In genomic region chrII:9716417-9717039, ce11 we compare ENCODE assay signal across 4 worm cellular contexts.
A peak's percentile ranks its signal among the peaks of the same experiment; 100 is the strongest.
TF ChIP-seq lines count a peak whose summit lies in the region.

TSS of gene wee-1.3 (minus strand) at chrII:9716467.

TF ChIP-seq in whole organism, L2 larva, 48 proteins besides CTCF, POLR2A, EP300 and RAD21 (continued from another document):
- TF ChIP-seq peb-1 (tag; optimal IDR thresholded peaks at IDR 0.05; lab: Kevin White, UChicago), result no peak
- TF ChIP-seq alr-1 (tag; optimal IDR thresholded peaks at IDR 0.05; lab: Kevin White, UChicago), result no peak
- no peak for TF ChIP-seq mbf-1 (tag; optimal IDR thresholded peaks at IDR 0.05; lab: Kevin White, UChicago)
- no peak for TF ChIP-seq elt-1 (tag; optimal IDR thresholded peaks at IDR 0.05; lab: Kevin White, UChicago)
- TF ChIP-seq lsy-2 (tag; optimal IDR thresholded peaks at IDR 0.05; lab: Kevin White, UChicago), result peak; percentile 80 to 94
- TF ChIP-seq crh-2 (tag; optimal IDR thresholded peaks at IDR 0.05; lab: Kevin White, UChicago), result peak; percentile 86
- peak; percentile 36 for TF ChIP-seq ztf-4 (tag; optimal IDR thresholded peaks at IDR 0.05; lab: Kevin White, UChicago)
- no peak for TF ChIP-seq lin-39 (tag; optimal IDR thresholded peaks at IDR 0.05; lab: Kevin White, UChicago)
- TF ChIP-seq F13H6.1 (tag; optimal IDR thresholded peaks at IDR 0.05; lab: Kevin White, UChicago), result peak; percentile 64
- no peak for TF ChIP-seq elt-3 (tag; optimal IDR thresholded peaks at IDR 0.05; lab: Kevin White, UChicago)
- peak; percentile 20 for TF ChIP-seq nhr-6 (tag; optimal IDR thresholded peaks at IDR 0.05; lab: Kevin White, UChicago)
- TF ChIP-seq ceh-82 (tag; optimal IDR thresholded peaks at IDR 0.05; lab: Kevin White, UChicago), result no peak
- TF ChIP-seq nhr-129 (tag; optimal IDR thresholded peaks at IDR 0.05; lab: Kevin White, UChicago), result peak; percentile 83
- peak; percentile 63 for TF ChIP-seq nhr-21 (tag; optimal IDR thresholded peaks at IDR 0.05; lab: Kevin White, UChicago)
- TF ChIP-seq zag-1 (tag; optimal IDR thresholded peaks at IDR 0.05; lab: Kevin White, UChicago), result no peak
- peak; percentile 79 for TF ChIP-seq sma-9 (GFP tag; optimal IDR thresholded peaks at IDR 0.05; lab: Kevin White, UChicago)
- no peak for TF ChIP-seq sma-9 (tag; optimal IDR thresholded peaks at IDR 0.05; lab: Kevin White, UChicago)
- no peak for TF ChIP-seq nhr-23 (tag; optimal IDR thresholded peaks at IDR 0.05; lab: Kevin White, UChicago)
- TF ChIP-seq sma-3 (GFP tag; optimal IDR thresholded peaks at IDR 0.05; lab: Kevin White, UChicago), result peak; percentile 86
- peak; percentile 62 for TF ChIP-seq nhr-11 (tag; optimal IDR thresholded peaks at IDR 0.05; lab: Kevin White, UChicago)
- no peak for TF ChIP-seq ztf-11 (tag; optimal IDR thresholded peaks at IDR 0.05; lab: Kevin White, UChicago)
- TF ChIP-seq nhr-25 (tag; optimal IDR thresholded peaks at IDR 0.05; lab: Kevin White, UChicago), result peak; percentile 80
- TF ChIP-seq ztf-1 (GFP tag; conservative IDR thresholded peaks at IDR 0.05; lab: Robert Waterston, UW), result no peak
- TF ChIP-seq ZK546.5 (tag; optimal IDR thresholded peaks at IDR 0.05; lab: Kevin White, UChicago), result no peak
- TF ChIP-seq egl-27 (tag; optimal IDR thresholded peaks at IDR 0.05; lab: Kevin White, UChicago), result peak; percentile 48
TF ChIP-seq in whole organism, L2 larva: peak in this region for 23.

TF ChIP-seq in whole organism, L4 larva, 104 proteins besides CTCF, POLR2A, EP300 and RAD21 (continued from another document and continues in another):
- peak; percentile 71 for TF ChIP-seq mep-1 (tag; optimal IDR thresholded peaks at IDR 0.05; lab: Kevin White, UChicago)
- no peak for TF ChIP-seq T26A8.4 (GFP tag; IDR thresholded peaks at IDR 0.05; lab: Robert Waterston, UW)
- TF ChIP-seq attf-4 (tag; optimal IDR thresholded peaks at IDR 0.05; lab: Kevin White, UChicago), result no peak
- TF ChIP-seq nhr-42 (GFP tag; IDR thresholded peaks at IDR 0.05; lab: Robert Waterston, UW), result no peak
- no peak for TF ChIP-seq ceh-82 (tag; optimal IDR thresholded peaks at IDR 0.05; lab: Kevin White, UChicago)
- peak; percentile 22; the same call in 1 of the 2 replicates for TF ChIP-seq Y48G9A.11 (GFP tag; IDR thresholded peaks at IDR 0.05; lab: Robert Waterston, UW)
- TF ChIP-seq lim-7 (GFP tag; IDR thresholded peaks at IDR 0.05; lab: Robert Waterston, UW), result no peak
- TF ChIP-seq jun-1 (tag; optimal IDR thresholded peaks at IDR 0.05; lab: Kevin White, UChicago), result no peak
- TF ChIP-seq ceh-20 (GFP tag; IDR thresholded peaks at IDR 0.05; lab: Robert Waterston, UW), result no peak
- TF ChIP-seq lin-1 (GFP tag; IDR thresholded peaks at IDR 0.05; lab: Robert Waterston, UW), result no peak
- peak; percentile 53 for TF ChIP-seq dmd-6 (GFP tag; IDR thresholded peaks at IDR 0.05; lab: Robert Waterston, UW)
- no peak for TF ChIP-seq nhr-111 (GFP tag; optimal IDR thresholded peaks at IDR 0.05; lab: Kevin White, UChicago)
- no peak for TF ChIP-seq daf-8 (GFP tag; IDR thresholded peaks at IDR 0.05; lab: Robert Waterston, UW)
- no peak for TF ChIP-seq mxl-3 (GFP tag; optimal IDR thresholded peaks at IDR 0.05; lab: Kevin White, UChicago)
- TF ChIP-seq snpc-1.2 (GFP tag; IDR thresholded peaks at IDR 0.05; lab: Robert Waterston, UW), result no peak
- no peak for TF ChIP-seq dmd-9 (GFP tag; IDR thresholded peaks at IDR 0.05; lab: Robert Waterston, UW)
- no peak for TF ChIP-seq lin-29 (GFP tag; IDR thresholded peaks at IDR 0.05; lab: Robert Waterston, UW)
- TF ChIP-seq set-16 (GFP tag; IDR thresholded peaks at IDR 0.05; lab: Robert Waterston, UW), result no peak
- TF ChIP-seq ceh-32 (tag; optimal IDR thresholded peaks at IDR 0.05; lab: Kevin White, UChicago; ENCODE audit: poor library complexity), result no peak
- no peak for TF ChIP-seq lin-13 (GFP tag; optimal IDR thresholded peaks at IDR 0.05; lab: Kevin White, UChicago)
- peak; percentile 99 for TF ChIP-seq dpl-1 (GFP tag; optimal IDR thresholded peaks at IDR 0.05; lab: Kevin White, UChicago)
- TF ChIP-seq fkh-10 (GFP tag; optimal IDR thresholded peaks at IDR 0.05; lab: Kevin White, UChicago), result peak; percentile 30
- no peak for TF ChIP-seq egl-27 (tag; optimal IDR thresholded peaks at IDR 0.05; lab: Kevin White, UChicago)
- TF ChIP-seq zip-11 (GFP tag; IDR thresholded peaks at IDR 0.05; lab: Robert Waterston, UW), result no peak
- no peak for TF ChIP-seq R02D3.7 (tag; optimal IDR thresholded peaks at IDR 0.05; lab: Kevin White, UChicago)
- peak in 1 of 2 experiments; percentile 33 for TF ChIP-seq unc-62 (GFP tag; optimal IDR thresholded peaks at IDR 0.05 in 1 of 2; lab: Kevin White, UChicago)
- no peak for TF ChIP-seq unc-62 (tag; optimal IDR thresholded peaks at IDR 0.05; lab: Kevin White, UChicago)
- TF ChIP-seq mdt-29 (GFP tag; IDR thresholded peaks at IDR 0.05; lab: Robert Waterston, UW), result no peak
- TF ChIP-seq tra-1 (GFP tag; IDR thresholded peaks at IDR 0.05; lab: Robert Waterston, UW), result 0 out of 2 replicates have a peak, but pooled peaks have one; percentile 43
- no peak for TF ChIP-seq spr-3 (GFP tag; optimal IDR thresholded peaks at IDR 0.05; lab: Kevin White, UChicago)
- no peak for TF ChIP-seq Y75B8A.6 (GFP tag; IDR thresholded peaks at IDR 0.05; lab: Robert Waterston, UW)
- no peak for TF ChIP-seq nhr-237 (tag; optimal IDR thresholded peaks at IDR 0.05; lab: Kevin White, UChicago)
- peak; percentile 8 for TF ChIP-seq nhr-102 (tag; optimal IDR thresholded peaks at IDR 0.05; lab: Kevin White, UChicago)
- TF ChIP-seq gei-8 (GFP tag; optimal IDR thresholded peaks at IDR 0.05; lab: Kevin White, UChicago), result no peak
- no peak for TF ChIP-seq vab-7 (GFP tag; IDR thresholded peaks at IDR 0.05; lab: Robert Waterston, UW)
- TF ChIP-seq nhr-28 (tag; optimal IDR thresholded peaks at IDR 0.05; lab: Kevin White, UChicago), result peak; percentile 60
- TF ChIP-seq F37D6.2 (tag; optimal IDR thresholded peaks at IDR 0.05; lab: Kevin White, UChicago), result peak; percentile 2
- peak in 1 of 2 experiments; percentile 29 for TF ChIP-seq hif-1 (tag; optimal IDR thresholded peaks at IDR 0.05; lab: Kevin White, UChicago)

TF ChIP-seq in whole organism, late embryonic, 69 proteins besides CTCF, POLR2A, EP300 and RAD21 (continued from another document):
- no peak for TF ChIP-seq hlh-6 (tag; optimal IDR thresholded peaks at IDR 0.05; lab: Kevin White, UChicago)
- TF ChIP-seq tbx-7 (tag; optimal IDR thresholded peaks at IDR 0.05; lab: Kevin White, UChicago), result no peak
- peak; percentile 5 for TF ChIP-seq pax-1 (tag; optimal IDR thresholded peaks at IDR 0.05; lab: Kevin White, UChicago)
- TF ChIP-seq C08G9.2 (tag; optimal IDR thresholded peaks at IDR 0.05; lab: Kevin White, UChicago), result peak; percentile 20

TF ChIP-seq in whole organism, mixed stage, embryonic, 35 proteins besides CTCF, POLR2A, EP300 and RAD21 (continued from another document):
- TF ChIP-seq lin-13 (tag; optimal IDR thresholded peaks at IDR 0.05; lab: Kevin White, UChicago) (peak; percentile 80), nhr-237 (tag; optimal IDR thresholded peaks at IDR 0.05; lab: Kevin White, UChicago) (peak; percentile 79), pha-4 (tag; optimal IDR thresholded peaks at IDR 0.05; lab: Kevin White, UChicago) (peak; percentile 78), snpc-4 (tag; optimal IDR thresholded peaks at IDR 0.05; lab: Kevin White, UChicago) (no peak)
